1 worm cellular context compared by ENCODE assay signal in genomic region chrIV:16775925-16776324, ce11.
TF ChIP-seq lines count a peak whose summit lies in the region.

No protein-coding gene starts in this region.

TF ChIP-seq in whole organism, L4 larva, 104 proteins besides CTCF, POLR2A, EP300 and RAD21 (continued from another document):
- no peak for TF ChIP-seq unc-39 (tag; optimal IDR thresholded peaks at IDR 0.05; lab: Kevin White, UChicago)
- no peak for TF ChIP-seq nhr-42 (GFP tag; IDR thresholded peaks at IDR 0.05; lab: Robert Waterston, UW)
- peak; percentile 90; the same call in 1 of the 2 replicates for TF ChIP-seq dmd-8 (GFP tag; IDR thresholded peaks at IDR 0.05; lab: Robert Waterston, UW)
- no peak for TF ChIP-seq hlh-11 (tag; optimal IDR thresholded peaks at IDR 0.05; lab: Kevin White, UChicago)
- TF ChIP-seq Y75B8A.6 (GFP tag; IDR thresholded peaks at IDR 0.05; lab: Robert Waterston, UW): peak; percentile 67; the same call in 1 of the 2 replicates
- no peak for TF ChIP-seq nhr-10 (tag; optimal IDR thresholded peaks at IDR 0.05; lab: Kevin White, UChicago)
- peak; percentile 4 for TF ChIP-seq F10B5.3 (tag; optimal IDR thresholded peaks at IDR 0.05; lab: Kevin White, UChicago)
- peak; percentile 50 for TF ChIP-seq spr-1 (tag; optimal IDR thresholded peaks at IDR 0.05; lab: Kevin White, UChicago)
- TF ChIP-seq set-16 (GFP tag; IDR thresholded peaks at IDR 0.05; lab: Robert Waterston, UW): no peak
- peak; percentile 70 for TF ChIP-seq lin-1 (GFP tag; IDR thresholded peaks at IDR 0.05; lab: Robert Waterston, UW)
- no peak for TF ChIP-seq gei-8 (GFP tag; optimal IDR thresholded peaks at IDR 0.05; lab: Kevin White, UChicago)
- TF ChIP-seq daf-12 (tag; optimal IDR thresholded peaks at IDR 0.05; lab: Kevin White, UChicago): no peak
- TF ChIP-seq F37D6.2 (tag; optimal IDR thresholded peaks at IDR 0.05; lab: Kevin White, UChicago): no peak
- TF ChIP-seq php-3 (GFP tag; IDR thresholded peaks at IDR 0.05; lab: Robert Waterston, UW): no peak
- no peak for TF ChIP-seq lir-3 (tag; optimal IDR thresholded peaks at IDR 0.05; lab: Kevin White, UChicago)
- no peak for TF ChIP-seq tra-1 (GFP tag; IDR thresholded peaks at IDR 0.05; lab: Robert Waterston, UW)
- TF ChIP-seq hif-1 (tag; optimal IDR thresholded peaks at IDR 0.05; lab: Kevin White, UChicago): peak in 1 of 2 experiments; percentile 44
